Fruit fly (Drosophila melanogaster): ENCODE measurements around the gene CG16749.

- TF ChIP-seq CG3032 (tag; optimal IDR thresholded peaks at IDR 0.05) (no peak), salr (GFP tag; optimal IDR thresholded peaks at IDR 0.05) (no peak), topi (GFP tag; optimal IDR thresholded peaks at IDR 0.05) (no peak), OdsH (GFP tag; optimal IDR thresholded peaks at IDR 0.05) (no peak), Smox (GFP tag; optimal IDR thresholded peaks at IDR 0.05) (no peak), CG3919 (GFP tag; optimal IDR thresholded peaks at IDR 0.05) (peak; percentile 11), CG11902 (GFP tag; optimal IDR thresholded peaks at IDR 0.05) (no peak), CG16779 (tag; optimal IDR thresholded peaks at IDR 0.05) (peak; percentile 2), spab (GFP tag; optimal IDR thresholded peaks at IDR 0.05) (peak; percentile 39), CG1621 (tag; optimal IDR thresholded peaks at IDR 0.05) (peak; percentile 20), Eip78C (GFP tag) (peak; percentile 75), CG9139 (GFP tag; optimal IDR thresholded peaks at IDR 0.05) (peak; percentile 75), Sox102F (GFP tag; optimal IDR thresholded peaks at IDR 0.05) (no peak), Ets96B (tag; optimal IDR thresholded peaks at IDR 0.05) (no peak)
Observed at dm6 chr3R:9380970-9381369, 49.3 kb upstream of the CG16749 start.

Measured in whole organism, prepupa.